Fruit fly (Drosophila melanogaster): Measurements from ENCODE around the gene CG11381.

Gene CG11381

DNA sequence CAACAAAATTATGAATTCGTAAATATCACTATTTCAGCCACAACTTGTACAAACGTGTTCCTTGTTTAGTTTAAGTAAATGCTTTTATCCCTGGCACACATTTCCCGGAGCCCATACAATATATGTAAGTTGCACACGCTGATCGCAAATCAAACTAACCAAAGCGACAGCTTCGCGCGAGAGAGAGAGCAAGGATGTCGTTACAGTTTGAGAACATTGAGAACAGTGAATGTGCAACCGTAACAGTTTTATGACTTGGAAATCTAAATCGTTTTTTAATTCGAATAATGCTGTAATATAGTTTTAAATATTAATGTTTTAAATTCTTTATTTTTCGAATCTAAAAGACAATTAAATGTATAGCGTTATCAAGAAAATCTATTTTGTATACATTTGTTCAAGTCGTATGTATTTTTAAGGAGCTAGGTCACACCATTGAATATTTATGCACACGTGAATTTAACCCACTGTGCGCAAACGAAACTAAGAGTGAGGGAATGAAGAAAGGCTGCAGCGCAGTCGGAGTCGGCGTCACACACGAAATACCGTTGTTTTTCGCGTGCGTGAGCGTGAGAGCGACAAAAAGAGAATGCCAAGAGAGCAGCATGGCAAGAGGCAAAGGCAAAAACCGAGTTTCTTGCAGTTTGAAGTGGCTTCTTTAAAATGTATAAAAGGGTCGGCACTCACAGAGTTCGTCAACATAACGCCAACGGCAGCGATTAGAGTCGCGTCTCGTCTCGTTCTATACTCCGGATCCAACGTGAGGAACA lies 5.9 kb downstream of the CG11381 start, which contains the start of gene CG11382:
Gene CG11382 (plus strand): TSS at position 720 of the 770 bp plus-strand sequence.
- TF ChIP-seq CG8478 (optimal IDR thresholded peaks at IDR 0.05): no peak
- TF ChIP-seq CTCF (optimal IDR thresholded peaks at IDR 0.05): no peak

DNA sequence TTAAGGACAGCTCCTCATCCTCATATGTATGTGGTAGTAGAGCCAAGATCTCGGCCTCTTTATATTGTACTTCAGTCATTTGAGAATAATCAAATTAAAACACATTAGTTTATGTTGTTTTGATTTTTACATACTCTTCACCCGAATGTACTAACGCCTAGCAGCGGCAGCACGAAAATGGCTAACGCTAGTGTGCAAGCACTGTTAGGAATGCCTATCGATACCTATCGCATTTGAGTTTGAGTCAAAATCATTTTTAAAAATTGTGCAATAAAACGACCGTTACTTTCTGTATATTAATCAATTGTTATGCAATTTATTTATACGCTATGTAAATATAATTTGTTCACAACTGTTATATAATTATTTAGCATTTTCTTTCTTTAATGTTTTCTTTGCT lies 11.4 kb downstream of the CG11381 start, which contains the start of gene CG11398:
Gene CG11398 (minus strand): TSS at position 157 of the 400 bp plus-strand sequence.
- TF ChIP-seq CTCF (optimal IDR thresholded peaks at IDR 0.05): peak; percentile 28 to 32
- TF ChIP-seq CG8478 (optimal IDR thresholded peaks at IDR 0.05): no peak

DNA sequence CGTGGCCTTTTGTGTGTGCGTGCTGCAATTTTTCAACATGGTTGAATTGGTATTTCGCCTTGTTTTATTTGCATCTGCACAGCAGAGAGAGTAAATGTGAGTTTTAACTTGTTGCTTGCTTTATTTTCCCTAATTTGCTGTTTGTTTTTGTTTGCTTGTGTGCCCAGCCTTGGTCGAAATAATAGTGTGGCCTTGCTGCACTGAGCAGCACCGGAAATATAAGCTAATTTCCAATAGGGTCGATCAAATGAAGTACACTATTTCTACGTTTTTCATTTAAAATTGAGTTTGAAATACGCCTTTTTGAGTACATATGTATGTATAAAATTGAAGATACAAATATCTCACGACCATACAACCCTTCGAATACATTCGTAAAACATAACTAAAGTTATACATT lies 13.1 kb downstream of the CG11381 start:
- TF ChIP-seq CTCF (optimal IDR thresholded peaks at IDR 0.05): no peak
- no peak for TF ChIP-seq CG8478 (optimal IDR thresholded peaks at IDR 0.05)

DNA sequence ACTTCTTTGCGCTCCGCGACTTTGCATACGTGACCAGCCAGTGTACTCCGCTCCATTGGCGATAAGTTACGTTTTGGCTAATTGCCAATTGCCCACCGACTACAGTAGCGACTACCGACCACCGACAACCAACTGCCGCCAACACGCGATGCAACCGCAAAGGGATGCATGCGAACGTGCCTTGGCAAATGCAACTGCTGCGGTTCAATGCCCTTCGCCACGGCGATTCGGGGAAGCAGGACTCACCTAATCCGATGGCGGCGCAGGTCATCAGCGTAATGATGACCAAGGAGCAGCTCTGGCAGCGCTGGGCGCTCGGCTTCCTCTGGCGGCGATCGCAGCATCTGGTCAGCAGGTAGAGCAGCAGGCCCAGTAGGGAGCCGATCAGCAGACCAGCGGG lies 22.3 kb downstream of the CG11381 start:
- TF ChIP-seq CTCF (optimal IDR thresholded peaks at IDR 0.05): no peak
- TF ChIP-seq CG8478 (optimal IDR thresholded peaks at IDR 0.05): no peak

DNA sequence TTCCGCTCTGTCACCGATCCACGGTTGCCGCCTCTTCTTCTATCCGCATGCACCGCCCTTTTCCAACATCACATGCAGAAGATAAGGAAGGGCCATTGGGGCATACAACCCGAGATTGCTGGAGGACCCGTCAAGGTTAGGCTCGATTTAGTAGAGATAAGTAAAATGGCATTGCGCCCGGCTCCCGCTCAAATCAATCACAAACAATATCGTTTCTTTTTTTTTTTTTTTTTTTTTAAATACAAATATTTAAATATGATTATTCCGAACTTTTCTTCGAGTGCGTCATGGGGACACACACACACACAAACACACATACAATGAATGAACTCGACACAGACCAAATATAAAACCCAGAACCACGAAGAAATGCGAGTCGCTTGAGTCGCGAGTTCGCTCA lies 25.5 kb downstream of the CG11381 start:
- no peak for TF ChIP-seq CTCF (optimal IDR thresholded peaks at IDR 0.05)
- no peak for TF ChIP-seq CG8478 (optimal IDR thresholded peaks at IDR 0.05)

DNA sequence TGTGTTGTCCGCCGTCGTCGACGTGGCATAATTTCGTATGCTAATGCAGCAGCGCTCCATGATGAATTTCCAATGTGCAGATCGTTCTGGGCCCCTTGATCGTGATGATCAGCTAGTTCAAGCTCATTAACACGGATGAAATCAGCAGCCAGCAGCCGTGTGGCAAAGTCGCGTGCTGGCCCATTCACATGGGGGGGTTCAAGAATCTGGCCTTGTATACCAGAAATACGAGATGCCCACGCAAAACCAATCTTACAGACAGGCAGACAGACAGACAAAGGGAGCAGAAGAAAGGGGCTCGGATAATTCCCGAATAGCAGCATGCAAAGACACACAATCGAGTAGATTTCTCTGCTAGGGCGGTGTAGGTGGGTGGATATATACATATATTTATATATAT lies 26.0 kb downstream of the CG11381 start:
- no peak for TF ChIP-seq CG8478 (optimal IDR thresholded peaks at IDR 0.05)
- TF ChIP-seq CTCF (optimal IDR thresholded peaks at IDR 0.05): no peak

DNA sequence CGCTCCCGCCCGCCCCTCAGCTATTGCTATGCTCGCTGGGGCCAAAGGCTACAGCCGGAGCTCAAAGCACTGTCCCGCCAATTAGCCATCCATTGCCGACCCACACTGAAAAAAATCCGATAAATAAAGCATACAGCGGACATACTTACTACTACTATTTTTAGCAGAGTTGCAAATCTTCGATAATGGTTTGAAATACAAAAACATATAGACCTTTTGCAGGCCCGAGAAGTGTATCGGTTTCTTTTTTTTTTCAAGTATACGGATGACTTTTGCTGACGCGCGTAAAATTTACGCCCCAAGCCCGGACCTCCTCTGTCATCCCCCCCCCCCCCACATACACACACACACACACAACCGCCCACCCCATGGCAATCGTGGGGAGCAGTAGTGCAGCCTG lies 28.1 kb downstream of the CG11381 start:
- TF ChIP-seq CTCF (optimal IDR thresholded peaks at IDR 0.05) (no peak), CG8478 (optimal IDR thresholded peaks at IDR 0.05) (no peak)

DNA sequence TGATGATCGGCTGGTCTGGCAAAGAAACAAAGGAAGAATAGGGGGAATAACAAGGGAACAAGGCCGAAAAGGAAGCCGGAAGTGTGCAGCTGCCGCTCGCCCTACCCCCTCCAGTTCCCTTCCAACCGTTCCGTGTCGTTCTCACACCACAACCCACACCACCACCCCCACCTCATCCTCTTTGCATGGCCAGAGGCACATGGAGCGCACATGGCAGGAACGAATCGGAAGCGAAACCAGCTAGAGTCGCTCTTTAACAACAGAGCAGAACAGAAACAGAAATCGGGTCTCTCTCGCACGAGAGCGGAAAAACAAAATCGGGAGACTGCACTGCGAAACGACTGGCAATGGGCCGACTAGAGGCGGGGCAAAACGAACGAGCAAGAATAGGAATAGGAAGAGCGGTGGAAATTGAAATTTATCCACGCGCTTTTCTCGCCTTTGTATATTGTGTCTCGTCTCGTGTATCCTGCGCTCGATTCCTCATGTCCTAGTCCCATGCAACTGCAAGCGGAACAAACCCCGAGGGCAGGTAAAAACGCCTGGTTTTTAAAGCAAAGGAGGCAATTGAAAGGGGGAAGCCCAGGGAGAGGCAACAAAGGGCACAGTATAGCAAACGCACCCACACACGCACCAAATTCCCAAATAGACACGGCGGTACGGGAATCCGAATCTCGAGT lies 29.1 kb downstream of the CG11381 start:
- no peak for TF ChIP-seq CTCF (optimal IDR thresholded peaks at IDR 0.05)
- no peak for TF ChIP-seq CG8478 (optimal IDR thresholded peaks at IDR 0.05)

DNA sequence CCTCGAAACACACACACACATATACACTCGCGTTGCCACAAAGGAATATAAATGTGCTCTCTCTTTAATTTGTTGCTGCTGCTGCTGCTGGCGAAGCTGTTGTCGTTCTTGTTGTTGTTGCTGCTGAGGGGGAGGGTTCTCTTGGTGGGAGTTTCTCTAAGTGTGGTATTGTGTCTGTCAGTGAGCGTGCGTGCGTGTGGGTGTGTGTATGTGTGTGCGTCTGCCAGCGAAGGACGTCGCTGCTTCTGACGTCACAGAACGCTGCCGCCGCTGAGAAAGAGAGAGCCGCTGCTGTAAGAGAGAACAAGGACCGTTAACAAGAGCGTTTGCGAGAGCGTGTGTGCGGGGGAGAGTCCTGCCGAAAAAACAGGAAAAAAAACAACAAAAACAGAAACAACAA lies 30.4 kb downstream of the CG11381 start:
- TF ChIP-seq CG8478 (optimal IDR thresholded peaks at IDR 0.05) (no peak), CTCF (optimal IDR thresholded peaks at IDR 0.05) (no peak)

DNA sequence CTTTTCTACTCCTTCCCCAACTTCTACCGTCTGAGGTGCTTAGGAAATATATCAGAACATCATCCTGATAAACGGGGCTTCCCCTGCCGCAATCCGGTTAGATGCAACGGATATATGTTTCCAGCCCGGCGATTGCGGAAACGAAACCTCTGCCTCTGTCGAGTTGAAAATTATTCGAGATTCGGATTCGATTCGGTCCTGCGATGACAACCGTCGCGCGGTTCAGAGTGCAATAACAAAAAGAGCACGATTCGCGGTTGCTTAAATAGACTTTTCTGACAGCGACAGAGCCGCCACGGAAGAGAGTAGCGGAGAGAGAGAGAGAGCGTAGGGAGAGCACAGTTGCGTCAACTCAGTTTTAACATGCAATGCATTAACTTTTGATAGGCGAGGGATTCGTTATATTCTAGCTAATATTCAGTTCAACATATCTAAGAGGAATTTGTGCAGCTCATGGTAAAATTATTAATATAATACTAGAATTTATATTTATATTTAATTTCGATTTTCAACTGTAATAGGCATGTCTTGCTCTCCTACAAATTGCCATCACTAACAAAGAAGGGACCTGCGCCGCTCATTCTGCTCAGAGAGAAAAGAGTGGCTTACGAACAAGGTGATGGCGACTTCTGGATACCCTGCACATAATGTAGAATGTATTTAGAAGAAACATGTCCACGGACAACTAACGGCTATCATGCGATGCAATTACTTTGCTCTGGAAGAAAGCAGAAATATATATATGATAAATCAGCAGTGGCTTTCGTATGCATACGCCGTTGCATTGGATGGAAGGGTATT lies 31.4 kb downstream of the CG11381 start:
- TF ChIP-seq CTCF (optimal IDR thresholded peaks at IDR 0.05) (no peak), CG8478 (optimal IDR thresholded peaks at IDR 0.05) (no peak)

DNA sequence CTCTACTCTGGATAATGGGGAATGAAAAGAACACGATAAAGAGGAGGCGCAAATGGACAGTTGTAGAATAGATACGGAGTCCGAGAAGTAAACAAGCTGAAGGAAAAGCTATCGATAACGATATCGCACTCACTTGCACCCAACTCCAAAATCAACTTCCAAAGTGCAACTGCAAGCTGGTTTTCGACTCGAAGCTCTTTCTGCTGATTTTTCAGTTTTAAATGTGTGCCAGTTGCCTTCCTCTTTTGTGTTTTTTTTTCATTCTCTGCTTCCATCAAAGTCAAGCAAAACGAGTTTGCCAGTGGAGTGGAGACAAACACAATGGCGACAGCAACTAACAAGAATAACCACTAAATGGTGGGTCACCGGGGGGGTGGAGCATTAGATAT lies 32.0 kb downstream of the CG11381 start:
- no peak for TF ChIP-seq CG8478 (optimal IDR thresholded peaks at IDR 0.05)
- TF ChIP-seq CTCF (optimal IDR thresholded peaks at IDR 0.05): no peak

DNA sequence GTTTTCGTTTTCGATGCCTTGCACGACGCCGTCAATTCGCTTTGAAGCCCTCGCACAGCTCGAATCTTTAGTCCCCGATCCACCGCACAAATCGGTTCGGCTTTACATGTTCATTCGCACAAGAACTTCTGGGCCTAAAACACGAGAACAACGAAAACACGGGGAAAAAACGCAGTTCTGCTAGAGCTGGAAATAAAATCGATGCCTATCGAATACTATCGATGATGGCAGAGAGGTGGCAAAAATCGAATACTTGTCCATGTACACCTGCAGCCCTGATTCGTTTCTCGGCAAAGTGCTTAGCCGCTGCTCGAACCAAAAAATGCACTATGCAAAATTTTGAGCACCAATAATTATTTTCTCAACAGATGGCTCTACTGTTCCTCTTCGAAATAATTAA lies 32.9 kb downstream of the CG11381 start, which contains the start of gene CG3638:
Gene CG3638 (minus strand): TSS at position 210 of the 400 bp plus-strand sequence.
- TF ChIP-seq CTCF (optimal IDR thresholded peaks at IDR 0.05): peak; percentile 93 to 96
- TF ChIP-seq CG8478 (optimal IDR thresholded peaks at IDR 0.05): no peak

DNA sequence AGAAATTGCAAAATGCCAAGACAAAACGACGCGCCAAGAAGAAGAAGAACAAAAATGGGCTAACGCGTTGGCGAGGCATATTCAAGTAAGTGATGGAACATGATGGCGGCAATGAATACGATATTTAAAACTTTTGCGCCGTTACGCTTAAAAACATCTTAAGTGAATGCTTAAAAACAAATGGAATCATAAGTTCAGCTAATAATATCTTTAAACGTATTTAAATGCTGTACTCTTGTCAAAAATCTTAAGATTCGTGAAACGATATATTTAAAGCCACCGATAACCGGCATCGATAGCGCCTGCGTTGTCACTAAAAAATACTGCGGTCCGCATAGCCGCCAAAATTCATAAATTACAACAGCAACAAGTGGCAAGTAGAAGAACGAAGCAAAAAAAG lies 36.3 kb downstream of the CG11381 start, which contains the start of gene CG11403:
Gene CG11403 (minus strand): TSS at position 53 of the 400 bp plus-strand sequence.
- TF ChIP-seq CTCF (optimal IDR thresholded peaks at IDR 0.05): no peak
- TF ChIP-seq CG8478 (optimal IDR thresholded peaks at IDR 0.05): no peak

DNA sequence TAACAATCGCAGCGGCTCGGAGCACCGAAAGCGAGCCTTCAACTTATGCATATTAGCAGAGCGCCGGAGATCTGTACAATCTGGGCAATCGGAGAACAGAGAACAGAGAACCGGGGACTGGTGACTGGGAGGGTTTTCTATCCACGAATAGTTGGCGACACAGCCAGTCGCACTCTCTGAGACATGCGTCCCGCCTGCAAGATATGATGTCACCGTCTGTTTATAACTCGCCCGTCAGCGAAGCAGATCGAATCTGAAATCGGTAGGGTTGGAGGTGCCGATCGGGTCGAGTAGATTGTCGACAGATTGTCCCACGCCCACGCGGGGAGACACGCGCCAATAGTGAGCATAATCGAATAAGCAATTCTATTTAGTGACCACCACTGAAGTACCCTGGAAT lies 38.5 kb downstream of the CG11381 start:
- TF ChIP-seq CG8478 (optimal IDR thresholded peaks at IDR 0.05) (no peak), CTCF (optimal IDR thresholded peaks at IDR 0.05) (no peak)

DNA sequence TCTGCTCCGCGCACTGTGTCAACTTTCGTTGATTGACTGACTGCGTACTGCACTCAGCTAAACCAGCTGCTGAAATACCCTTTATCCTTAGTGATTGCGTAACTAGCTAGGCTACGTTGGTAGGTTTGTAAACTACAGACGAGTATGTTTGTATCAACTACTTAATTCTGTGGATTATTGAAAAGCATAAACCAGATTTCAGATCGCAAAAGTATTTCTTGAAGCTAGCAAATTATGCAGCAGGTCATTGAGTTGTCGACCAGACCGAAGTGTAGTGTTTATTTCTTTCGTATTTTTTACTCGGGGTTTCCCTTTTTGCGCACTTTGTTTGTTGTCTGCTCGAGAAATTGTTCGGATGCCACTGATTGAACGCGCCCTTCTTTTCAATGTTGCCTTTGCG lies 45.2 kb downstream of the CG11381 start:
- TF ChIP-seq CG8478 (optimal IDR thresholded peaks at IDR 0.05) (no peak), CTCF (optimal IDR thresholded peaks at IDR 0.05) (no peak)
